Worm (Caenorhabditis elegans) whole organism, L4 larva: Measurements from ENCODE around the gene sca-1.

Experiments used
- ama-1 ChIP-seq: fragments of 150-350 bp; optimal IDR thresholded peaks from 2 replicates; lab custom pipeline; 2014; ENCODE audit warnings: inconsistent platforms, mixed read lengths
- ces-1 ChIP-seq: fragments of 150-350 bp; sonication (generic microtip); optimal IDR thresholded peaks from 4 replicates; lab custom pipeline; 2014; ENCODE audit warnings: missing biosample characterization, missing genetic modification reagents, missing genetic modification characterization
- daf-16 ChIP-seq, 3 experiments: sonication (generic microtip); optimal IDR thresholded peaks; 2 replicates each; lab custom pipeline; 2016 to 2017; ENCODE audit warnings: missing genetic modification characterization in 3 of 3, missing genetic modification reagents in 3 of 3, mild to moderate bottlenecking in 2 of 3, missing compliant biosample characterization in 2 of 3, missing biosample characterization in 1 of 3, moderate library complexity in 1 of 3
- gei-8 ChIP-seq: fragments of 200-800 bp; sonication (Bioruptor generic); optimal IDR thresholded peaks from 2 replicates; lab custom pipeline; 2018; ENCODE audit warnings: mild to moderate bottlenecking, missing genetic modification characterization, missing compliant biosample characterization
- madf-9 ChIP-seq: fragments of 200-800 bp; sonication (Bioruptor generic); conservative IDR thresholded peaks from 2 replicates; pipeline ENCODE4 v1.3.6; 2022; ENCODE audit warnings: missing genetic modification reagents, missing genetic modification characterization, missing compliant biosample characterization
- nhr-11 ChIP-seq: fragments of 150-350 bp; optimal IDR thresholded peaks from 2 replicates; lab custom pipeline; 2014; ENCODE audit warnings: missing biosample characterization, missing genetic modification characterization
- nhr-28 ChIP-seq: fragments of 150-350 bp; optimal IDR thresholded peaks from 2 replicates; lab custom pipeline; 2014; ENCODE audit warnings: missing biosample characterization, missing genetic modification characterization
- pha-4 ChIP-seq, 2 experiments: fragments of 150-350 bp in 1 of 2; fragments of 200-800 bp in 1 of 2; sonication (Bioruptor generic) in 1 of 2; IDR thresholded peaks in 1 of 2; optimal IDR thresholded peaks in 1 of 2; 2 replicates each; pipeline versions ENCODE4 v1.3.6 to Lab custom; 2014 to 2022; ENCODE audit warnings: missing genetic modification characterization in 2 of 2, missing genetic modification reagents in 2 of 2, missing biosample characterization in 1 of 2, missing compliant biosample characterization in 1 of 2
- sdz-12 ChIP-seq: fragments of 200-800 bp; sonication (Bioruptor generic); optimal IDR thresholded peaks from 2 replicates; lab custom pipeline; 2018; ENCODE audit warnings: mild to moderate bottlenecking, missing genetic modification characterization, missing compliant biosample characterization

ce11 chrIII:10781553-10781952 is 35.1 kb downstream of the sca-1 start, which contains the start of gene ptr-19:
- no peak for TF ChIP-seq sdz-12
- no peak for TF ChIP-seq nhr-28 (tag; lab: Kevin White, UChicago)
- TF ChIP-seq madf-9 (GFP tag; lab: Robert Waterston, UW): no peak
- no peak for TF ChIP-seq nhr-11
- no peak for TF ChIP-seq daf-16 (GFP tag; optimal IDR thresholded peaks at IDR 0.05; lab: Kevin White, UChicago)
- no peak for TF ChIP-seq daf-16 (tag; optimal IDR thresholded peaks at IDR 0.05; lab: Kevin White, UChicago)
- TF ChIP-seq gei-8: no peak
- no peak for TF ChIP-seq ama-1 (lab: Kevin White, UChicago)
- TF ChIP-seq ces-1 (GFP tag; lab: Kevin White, UChicago): no peak
- TF ChIP-seq pha-4 (GFP tag; IDR thresholded peaks at IDR 0.05; lab: Robert Waterston, UW): no peak
- no peak for TF ChIP-seq pha-4 (tag; optimal IDR thresholded peaks at IDR 0.05; lab: Kevin White, UChicago)
